Fruit fly (Drosophila melanogaster) whole organism, embryonic: ENCODE data around the gene Gr61a.

Source experiments
- Adf1 ChIP-seq: fragments of 200-800 bp; sonication (Bioruptor generic); IDR thresholded peaks from 2 replicates; pipeline ENCODE4 v1.3.6; 2022; ENCODE audit warnings: missing biosample characterization, missing genetic modification characterization
- BtbVII ChIP-seq: fragments of 200-800 bp; sonication (Bioruptor generic); optimal IDR thresholded peaks from 3 replicates; lab custom pipeline; 2017; ENCODE audit warnings: missing biosample characterization, mild to moderate bottlenecking, missing genetic modification characterization
- CG10979 ChIP-seq: fragments of 200-800 bp; sonication (Bioruptor generic); optimal IDR thresholded peaks from 2 replicates; lab custom pipeline; 2018; ENCODE audit warnings: missing biosample characterization, mild to moderate bottlenecking, missing genetic modification characterization, moderate library complexity
- CG11093 ChIP-seq: fragments of 200-800 bp; sonication (Bioruptor generic); IDR thresholded peaks from 3 replicates; pipeline ENCODE4 v1.3.6; 2022; ENCODE audit warnings: missing biosample characterization, missing genetic modification characterization
- CG11723 ChIP-seq: fragments of 200-800 bp; sonication (Bioruptor generic); optimal IDR thresholded peaks from 2 replicates; lab custom pipeline; 2017; ENCODE audit warnings: missing biosample characterization, mild to moderate bottlenecking, missing genetic modification characterization
- CG12299 ChIP-seq: fragments of 200-800 bp; sonication (Bioruptor generic); optimal IDR thresholded peaks from 2 replicates; lab custom pipeline; 2018; ENCODE audit warnings: missing biosample characterization, mild to moderate bottlenecking, missing genetic modification characterization
- CG13894 ChIP-seq: fragments of 200-800 bp; sonication (Bioruptor generic); optimal IDR thresholded peaks from 3 replicates; lab custom pipeline; 2018; ENCODE audit warnings: missing biosample characterization, mild to moderate bottlenecking, missing genetic modification characterization, moderate library complexity
- CG14667 ChIP-seq: fragments of 200-800 bp; sonication (Bioruptor generic); IDR thresholded peaks from 2 replicates; pipeline ENCODE4 v1.3.6; 2022; ENCODE audit warnings: missing biosample characterization, missing genetic modification characterization
- CG17912 ChIP-seq: fragments of 200-800 bp; sonication (Bioruptor generic); optimal IDR thresholded peaks from 2 replicates; lab custom pipeline; 2018; ENCODE audit warnings: missing biosample characterization, mild to moderate bottlenecking, missing genetic modification characterization
- CG1792 ChIP-seq: fragments of 200-800 bp; sonication (Bioruptor generic); optimal IDR thresholded peaks from 2 replicates; lab custom pipeline; 2016; ENCODE audit warnings: missing biosample characterization, missing genetic modification characterization
- CG2129 ChIP-seq: fragments of 200-800 bp; sonication (Bioruptor generic); IDR thresholded peaks from 2 replicates; pipeline ENCODE4 v1.3.6; 2022; ENCODE audit warnings: missing biosample characterization, missing genetic modification characterization; ENCODE audit not compliant: partially characterized antibody
- CG30431 ChIP-seq: fragments of 200-800 bp; sonication (Bioruptor generic); optimal IDR thresholded peaks from 2 replicates; lab custom pipeline; 2017; ENCODE audit warnings: missing biosample characterization, missing genetic modification characterization
- CG33557 ChIP-seq: fragments of 200-800 bp; sonication (Bioruptor generic); optimal IDR thresholded peaks from 2 replicates; lab custom pipeline; 2019; ENCODE audit warnings: missing biosample characterization, mild to moderate bottlenecking, missing genetic modification characterization, moderate library complexity
- CG3838 ChIP-seq: fragments of 200-800 bp; sonication (Bioruptor generic); optimal IDR thresholded peaks from 3 replicates; lab custom pipeline; 2016; ENCODE audit warnings: missing biosample characterization, missing genetic modification characterization
- CG5245 ChIP-seq: fragments of 200-800 bp; sonication (Bioruptor generic); optimal IDR thresholded peaks from 3 replicates; lab custom pipeline; 2016; ENCODE audit warnings: missing biosample characterization, missing genetic modification characterization
- CG6272 ChIP-seq: fragments of 200-800 bp; sonication (Bioruptor generic); IDR thresholded peaks from 2 replicates; pipeline ENCODE4 v1.3.6; 2022; ENCODE audit warnings: missing biosample characterization, missing genetic modification characterization
- Chrac-16 ChIP-seq: fragments of 200-800 bp; sonication (Bioruptor generic); optimal IDR thresholded peaks from 3 replicates; lab custom pipeline; 2016; ENCODE audit warnings: missing biosample characterization, missing genetic modification characterization
- D19B ChIP-seq: fragments of 200-800 bp; sonication (Bioruptor generic); optimal IDR thresholded peaks from 2 replicates; lab custom pipeline; 2017; ENCODE audit warnings: missing biosample characterization, mild to moderate bottlenecking, missing genetic modification characterization
- Dbx ChIP-seq: fragments of 200-800 bp; sonication (Bioruptor generic); IDR thresholded peaks from 3 replicates; pipeline ENCODE4 v1.3.6; 2022; ENCODE audit warnings: missing biosample characterization, missing genetic modification characterization
- Dip3 ChIP-seq: fragments of 200-800 bp; sonication (Bioruptor generic); optimal IDR thresholded peaks from 3 replicates; lab custom pipeline; 2016; ENCODE audit warnings: missing biosample characterization, missing genetic modification characterization
- Drgx ChIP-seq: fragments of 200-800 bp; sonication (Bioruptor generic); IDR thresholded peaks from 2 replicates; pipeline ENCODE4 v1.3.6; 2022; ENCODE audit warnings: missing biosample characterization, missing genetic modification characterization
- Eip74EF ChIP-seq, 2 experiments: fragments of 200-800 bp in 1 of 2; fragments of >200 bp in 1 of 2; sonication (Bioruptor generic) in 1 of 2; optimal IDR thresholded peaks; 2 replicates each; lab custom pipeline; 2017 to 2019; ENCODE audit warnings: missing biosample characterization in 2 of 2, missing genetic modification characterization in 2 of 2, mild to moderate bottlenecking in 1 of 2, moderate library complexity in 1 of 2
- HLH4C ChIP-seq: fragments of 200-800 bp; sonication (Bioruptor generic); IDR thresholded peaks from 3 replicates; pipeline ENCODE4 v1.3.6; 2022; ENCODE audit warnings: missing biosample characterization, missing genetic modification characterization; ENCODE audit not compliant: partially characterized antibody
- Hr78 ChIP-seq, 2 experiments: fragments of 200-800 bp in 1 of 2; fragments of >200 bp in 1 of 2; sonication (Bioruptor generic) in 1 of 2; optimal IDR thresholded peaks; 2 replicates each; lab custom pipeline; 2017 to 2019; ENCODE audit warnings: missing biosample characterization in 2 of 2, missing genetic modification characterization in 2 of 2, mild to moderate bottlenecking in 1 of 2, moderate library complexity in 1 of 2
- NC2α ChIP-seq: fragments of 200-800 bp; sonication (Bioruptor generic); optimal IDR thresholded peaks from 2 replicates; lab custom pipeline; 2016; ENCODE audit warnings: missing biosample characterization, missing genetic modification characterization
- NC2β ChIP-seq: fragments of 200-800 bp; sonication (Bioruptor generic); optimal IDR thresholded peaks from 2 replicates; lab custom pipeline; 2016; ENCODE audit warnings: missing biosample characterization, missing genetic modification characterization
- NFAT ChIP-seq: fragments of 200-800 bp; sonication (Bioruptor generic); IDR thresholded peaks from 2 replicates; pipeline ENCODE4 v1.3.6; 2022; ENCODE audit warnings: missing biosample characterization, missing genetic modification characterization
- Nf-YA ChIP-seq: fragments of 200-800 bp; sonication (Bioruptor generic); IDR thresholded peaks from 2 replicates; pipeline ENCODE4 v1.3.6; 2022; ENCODE audit warnings: missing biosample characterization, missing genetic modification characterization
- Oli ChIP-seq: fragments of 200-800 bp; sonication (Bioruptor generic); optimal IDR thresholded peaks from 2 replicates; lab custom pipeline; 2018; ENCODE audit warnings: missing biosample characterization, mild to moderate bottlenecking, missing genetic modification characterization, moderate library complexity
- Six4 ChIP-seq: fragments of 200-800 bp; sonication (Bioruptor generic); optimal IDR thresholded peaks from 2 replicates; lab custom pipeline; 2016; ENCODE audit warnings: missing biosample characterization, missing genetic modification characterization
- Tbp ChIP-seq: fragments of >200 bp; optimal IDR thresholded peaks from 2 replicates; lab custom pipeline; 2018; ENCODE audit warnings: missing biosample characterization, missing genetic modification characterization
- Vsx1 ChIP-seq: fragments of 200-800 bp; sonication (Bioruptor generic); optimal IDR thresholded peaks from 2 replicates; lab custom pipeline; 2017; ENCODE audit warnings: missing biosample characterization, mild to moderate bottlenecking, missing genetic modification characterization, missing genetic modification reagents
- Xbp1 ChIP-seq: fragments of 200-800 bp; sonication (Bioruptor generic); optimal IDR thresholded peaks from 3 replicates; lab custom pipeline; 2016; ENCODE audit warnings: missing biosample characterization, mild to moderate bottlenecking, missing genetic modification characterization
- al ChIP-seq: fragments of 200-800 bp; sonication (Bioruptor generic); IDR thresholded peaks from 2 replicates; pipeline ENCODE4 v1.3.6; 2022; ENCODE audit warnings: missing biosample characterization, missing genetic modification characterization
- amos ChIP-seq: fragments of 200-800 bp; sonication (Bioruptor generic); IDR thresholded peaks from 2 replicates; pipeline ENCODE4 v1.3.6; 2022; ENCODE audit warnings: missing biosample characterization, missing genetic modification characterization; ENCODE audit not compliant: partially characterized antibody
- chif ChIP-seq, 2 experiments: fragments of 200-800 bp; sonication (Bioruptor generic); optimal IDR thresholded peaks; 3 replicates each; lab custom pipeline; 2016; ENCODE audit warnings: missing biosample characterization in 2 of 2, missing genetic modification characterization in 2 of 2
- crc ChIP-seq: fragments of 200-800 bp; sonication (Bioruptor generic); optimal IDR thresholded peaks from 2 replicates; lab custom pipeline; 2016; ENCODE audit warnings: missing biosample characterization, missing genetic modification characterization
- gcm ChIP-seq: fragments of 200-800 bp; sonication (Bioruptor generic); optimal IDR thresholded peaks from 2 replicates; lab custom pipeline; 2019; ENCODE audit warnings: missing biosample characterization, mild to moderate bottlenecking, missing genetic modification characterization, moderate library complexity
- grn ChIP-seq: fragments of 200-800 bp; sonication (Bioruptor generic); optimal IDR thresholded peaks from 3 replicates; lab custom pipeline; 2017; ENCODE audit warnings: missing biosample characterization, missing genetic modification characterization
- gt ChIP-seq: fragments of 200-800 bp; sonication (Bioruptor generic); IDR thresholded peaks from 2 replicates; pipeline ENCODE4 v1.3.6; 2022; ENCODE audit warnings: missing biosample characterization, missing genetic modification characterization
- maf-S ChIP-seq: fragments of 200-800 bp; sonication (Bioruptor generic); optimal IDR thresholded peaks from 2 replicates; lab custom pipeline; 2016; ENCODE audit warnings: missing biosample characterization, missing genetic modification characterization
- otp ChIP-seq: fragments of 200-800 bp; sonication (Bioruptor generic); IDR thresholded peaks from 3 replicates; pipeline ENCODE4, ENCODE4 v1.3.6; 2022; ENCODE audit warnings: missing biosample characterization, missing genetic modification characterization
- pan ChIP-seq, 4 experiments: fragments of >200 bp in 3 of 4; fragments of 200-800 bp in 1 of 4; sonication (Bioruptor generic) in 1 of 4; optimal IDR thresholded peaks in 3 of 4; IDR thresholded peaks in 1 of 4; 2 replicates each; pipeline versions ENCODE4 v1.3.6 to Lab custom; 2017 to 2022; ENCODE audit warnings: missing biosample characterization in 2 of 4, missing genetic modification characterization in 2 of 4, mixed read lengths in 1 of 4
- phol ChIP-seq: fragments of 200-800 bp; sonication (Bioruptor generic); optimal IDR thresholded peaks from 3 replicates; lab custom pipeline; 2018; ENCODE audit warnings: missing biosample characterization, mild to moderate bottlenecking, missing genetic modification characterization, moderate library complexity
- scrt ChIP-seq: fragments of 200-800 bp; sonication (Bioruptor generic); optimal IDR thresholded peaks from 2 replicates; lab custom pipeline; 2018; ENCODE audit warnings: missing biosample characterization, mild to moderate bottlenecking, missing genetic modification characterization, moderate library complexity
- tgo ChIP-seq: fragments of 200-800 bp; sonication (Bioruptor generic); IDR thresholded peaks from 3 replicates; pipeline ENCODE4 v1.3.6; 2022; ENCODE audit warnings: missing biosample characterization, missing genetic modification characterization
- tna ChIP-seq: fragments of 200-800 bp; sonication (Bioruptor generic); IDR thresholded peaks from 2 replicates; pipeline ENCODE4 v1.3.6; 2022; ENCODE audit warnings: missing biosample characterization, missing genetic modification characterization; ENCODE audit not compliant: partially characterized antibody
- vvl ChIP-seq: fragments of 200-800 bp; sonication (Bioruptor generic); IDR thresholded peaks from 2 replicates; pipeline ENCODE4 v1.3.6; 2022; ENCODE audit warnings: missing biosample characterization, missing genetic modification characterization
- zf30C ChIP-seq: fragments of 200-800 bp; sonication (Bioruptor generic); optimal IDR thresholded peaks from 3 replicates; lab custom pipeline; 2018; ENCODE audit warnings: missing biosample characterization, mild to moderate bottlenecking, missing genetic modification characterization

Gene Gr61a

DNA sequence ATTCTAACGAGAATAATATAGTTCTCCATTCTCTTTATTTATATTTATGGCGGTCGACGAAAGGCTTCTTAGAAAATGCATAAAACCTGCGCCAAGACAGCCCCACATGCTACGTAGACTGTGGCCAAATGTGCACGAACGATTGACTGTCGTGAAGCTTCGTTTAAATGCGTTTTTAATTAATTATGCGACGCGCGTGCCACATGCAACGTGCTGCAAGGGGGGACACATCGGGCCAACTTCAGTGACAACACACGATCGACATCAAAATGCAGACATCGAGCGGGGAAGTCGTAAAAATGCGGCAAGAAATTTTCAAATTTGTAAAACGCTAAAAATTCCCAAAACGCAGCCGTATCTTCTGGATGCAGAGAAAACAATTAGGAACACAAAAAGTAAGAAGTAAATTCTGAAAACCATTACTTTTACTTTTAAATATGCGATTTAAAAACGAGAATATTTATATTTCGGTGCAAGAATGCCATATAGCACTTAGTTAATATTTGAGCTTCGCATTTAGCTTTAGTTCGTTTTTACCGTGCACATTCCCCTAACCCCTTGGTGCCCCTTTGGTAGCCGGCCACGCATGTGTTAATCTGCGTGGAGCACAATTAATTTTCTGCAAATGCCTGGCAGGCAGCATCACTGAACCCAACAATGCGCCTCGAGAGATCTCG is 41.3 kb upstream of the Gr61a start (continued):
- TF ChIP-seq Xbp1 (peak; percentile 40), CG2129 (GFP tag; lab: Robert Waterston, UW) (no peak), CG12299 (tag; lab: Kevin White, UChicago) (no peak), CG17912 (GFP tag; lab: Kevin White, UChicago) (no peak), CG33557 (no peak), al (GFP tag; lab: Robert Waterston, UW) (no peak), CG14667 (GFP tag; lab: Robert Waterston, UW) (no peak), Vsx1 (GFP tag; lab: Kevin White, UChicago) (no peak), scrt (GFP tag; lab: Kevin White, UChicago) (no peak), tna (GFP tag; lab: Robert Waterston, UW) (no peak), CG5245 (GFP tag; lab: Kevin White, UChicago) (no peak), NC2β (GFP tag; lab: Kevin White, UChicago) (no peak), Six4 (GFP tag; lab: Kevin White, UChicago) (peak; percentile 14), Nf-YA (GFP tag; lab: Robert Waterston, UW) (no peak), gcm (GFP tag; lab: Kevin White, UChicago) (no peak), vvl (peak; percentile 64; the same call in 1 of the 2 replicates), Tbp (GFP tag; lab: Kevin White, UChicago) (no peak), Dip3 (GFP tag; lab: Kevin White, UChicago) (no peak), Oli (no peak), zf30C (GFP tag; lab: Kevin White, UChicago) (no peak), gt (GFP tag; lab: Robert Waterston, UW) (no peak; the same call in 1 of the 2 replicates), amos (GFP tag; lab: Robert Waterston, UW) (no peak), otp (GFP tag; lab: Robert Waterston, UW) (peak; percentile 72; the same call in 1 of the 3 replicates), Drgx (peak; percentile 54; the same call in 1 of the 2 replicates), Adf1 (GFP tag; lab: Robert Waterston, UW) (no peak), D19B (no peak), CG13894 (tag; lab: Kevin White, UChicago) (no peak), tgo (GFP tag; lab: Robert Waterston, UW) (no peak), CG1792 (GFP tag; lab: Kevin White, UChicago) (no peak), CG30431 (no peak), NC2α (no peak), NFAT (no peak), grn (GFP tag; lab: Kevin White, UChicago) (no peak), BtbVII (no peak), CG3838 (no peak), Chrac-16 (GFP tag; lab: Kevin White, UChicago) (no peak), CG6272 (GFP tag; lab: Robert Waterston, UW) (no peak), pan (optimal IDR thresholded peaks at IDR 0.05; lab: Kevin White, UChicago) (no peak), pan (GFP tag; optimal IDR thresholded peaks at IDR 0.05 in 1 of 2, IDR thresholded peaks at IDR 0.05 in 1 of 2) (peak in 1 of 2 experiments; percentile 41), CG11723 (GFP tag; lab: Kevin White, UChicago) (no peak), CG10979 (tag; lab: Kevin White, UChicago) (peak; percentile 65), chif (GFP tag; optimal IDR thresholded peaks at IDR 0.05; lab: Kevin White, UChicago) (peak; percentile 9 to 30), Hr78 (GFP tag; optimal IDR thresholded peaks at IDR 0.05; lab: Kevin White, UChicago) (no peak), phol (tag; lab: Kevin White, UChicago) (peak; percentile 59), Dbx (GFP tag; lab: Robert Waterston, UW) (no peak), maf-S (GFP tag; lab: Kevin White, UChicago) (no peak), HLH4C (GFP tag; lab: Robert Waterston, UW) (no peak), Eip74EF (GFP tag; optimal IDR thresholded peaks at IDR 0.05; lab: Kevin White, UChicago) (peak in 1 of 2 experiments; percentile 12), crc (GFP tag; lab: Kevin White, UChicago) (no peak), CG11093 (GFP tag; lab: Robert Waterston, UW) (no peak)
